Fruit fly (Drosophila melanogaster) whole organism, embryonic: Measurements from ENCODE around the gene Ret.
A peak's percentile ranks its signal among the peaks of the same experiment; 100 is the strongest.

Experiments
- CG10959 ChIP-seq: fragments of 200-800 bp; sonication (Bioruptor generic); IDR thresholded peaks from 2 replicates; pipeline ENCODE4 v1.3.6; 2022; ENCODE audit warnings: missing biosample characterization, missing genetic modification characterization
- CG11504 ChIP-seq: fragments of 200-800 bp; sonication (Bioruptor generic); optimal IDR thresholded peaks from 3 replicates; lab custom pipeline; 2019; ENCODE audit warnings: missing biosample characterization, mild to moderate bottlenecking, missing genetic modification characterization, moderate library complexity
- CG15696 ChIP-seq: fragments of 200-800 bp; sonication (Bioruptor generic); optimal IDR thresholded peaks from 2 replicates; lab custom pipeline; 2019; ENCODE audit warnings: missing biosample characterization, mild to moderate bottlenecking, missing genetic modification characterization, moderate library complexity
- CG16779 ChIP-seq: fragments of 200-800 bp; sonication (Bioruptor generic); IDR thresholded peaks from 2 replicates; pipeline ENCODE4 v1.3.6; 2022; ENCODE audit warnings: missing biosample characterization, missing genetic modification characterization
- CG30403 ChIP-seq: fragments of 200-800 bp; sonication (Bioruptor generic); optimal IDR thresholded peaks from 3 replicates; lab custom pipeline; 2016; ENCODE audit warnings: missing biosample characterization, missing genetic modification characterization
- CG7963 ChIP-seq: fragments of 200-800 bp; sonication (Bioruptor generic); IDR thresholded peaks from 3 replicates; pipeline ENCODE4 v1.3.6; 2022; ENCODE audit warnings: missing biosample characterization, missing genetic modification characterization; ENCODE audit not compliant: partially characterized antibody
- CG9876 ChIP-seq: fragments of 200-800 bp; sonication (Bioruptor generic); optimal IDR thresholded peaks from 2 replicates; lab custom pipeline; 2016; ENCODE audit warnings: missing biosample characterization, missing genetic modification characterization
- ftz-f1 ChIP-seq: fragments of 200-800 bp; sonication (Bioruptor generic); optimal IDR thresholded peaks from 2 replicates; lab custom pipeline; 2016; ENCODE audit warnings: missing biosample characterization, missing genetic modification characterization
- pnt ChIP-seq: fragments of 200-800 bp; sonication (Bioruptor generic); optimal IDR thresholded peaks from 3 replicates; lab custom pipeline; 2016; ENCODE audit warnings: missing biosample characterization, missing genetic modification characterization

DNA sequence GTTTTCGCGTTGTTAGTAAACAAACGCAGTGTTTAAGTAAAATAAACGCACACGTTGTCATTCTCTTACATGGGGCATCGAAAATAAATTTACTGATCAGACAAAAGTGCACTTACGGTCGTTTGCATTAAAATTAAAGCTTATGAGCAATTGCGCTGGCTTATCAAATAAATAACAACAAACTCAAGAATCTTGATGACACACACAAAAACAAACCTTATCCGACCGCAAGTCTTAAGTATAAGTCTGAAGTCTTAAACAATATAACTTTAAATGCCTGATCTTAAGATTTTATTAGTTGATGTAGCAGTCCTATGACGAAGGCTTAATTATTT, 20.3 kb upstream of the Ret start:
- TF ChIP-seq CG7963 (GFP tag; lab: Robert Waterston, UW), result no peak
- TF ChIP-seq ftz-f1, result no peak
- no peak for TF ChIP-seq CG16779 (GFP tag; lab: Robert Waterston, UW)
- no peak for TF ChIP-seq pnt (GFP tag; lab: Kevin White, UChicago)
- no peak for TF ChIP-seq CG30403
- no peak for TF ChIP-seq CG9876
- peak; percentile 15 for TF ChIP-seq CG11504 (tag; lab: Kevin White, UChicago)
- TF ChIP-seq CG15696, result no peak
- TF ChIP-seq CG10959 (GFP tag; lab: Robert Waterston, UW), result no peak
